Fruit fly (Drosophila melanogaster) whole organism, pupa: ENCODE measurements around the gene CG46427.

ENCODE experiments used
- CG13204 ChIP-seq: fragments of 200-800 bp; sonication (Bioruptor generic); optimal IDR thresholded peaks from 2 replicates; lab custom pipeline; 2018; ENCODE audit warnings: missing biosample characterization, mild to moderate bottlenecking, missing genetic modification characterization, moderate library complexity
- CG15710 ChIP-seq: fragments of 200-800 bp; sonication (Bioruptor generic); optimal IDR thresholded peaks from 2 replicates; lab custom pipeline; 2018; ENCODE audit warnings: missing biosample characterization, mild to moderate bottlenecking, missing genetic modification characterization, moderate library complexity
- CG34367 ChIP-seq: fragments of 200-800 bp; sonication (Bioruptor generic); optimal IDR thresholded peaks from 2 replicates; lab custom pipeline; 2018; ENCODE audit warnings: missing biosample characterization, mild to moderate bottlenecking, missing genetic modification characterization
- CG4496 ChIP-seq: fragments of 200-800 bp; sonication (Bioruptor generic); IDR thresholded peaks from 3 replicates; pipeline ENCODE4 v1.3.6; 2022; ENCODE audit warnings: missing biosample characterization, missing genetic modification characterization
- CG8159 ChIP-seq: fragments of 200-800 bp; sonication (Bioruptor generic); optimal IDR thresholded peaks from 3 replicates; lab custom pipeline; 2018; ENCODE audit warnings: missing biosample characterization, mild to moderate bottlenecking, missing genetic modification characterization, moderate library complexity
- CG8301 ChIP-seq: fragments of 200-800 bp; sonication (Bioruptor generic); optimal IDR thresholded peaks from 2 replicates; lab custom pipeline; 2018; ENCODE audit warnings: missing biosample characterization, mild to moderate bottlenecking, missing genetic modification characterization
- EcR ChIP-seq: fragments of 200-800 bp; sonication (Bioruptor generic); optimal IDR thresholded peaks from 3 replicates; lab custom pipeline; 2019; ENCODE audit warnings: missing biosample characterization, missing genetic modification characterization, mild to moderate bottlenecking, moderate library complexity, missing genetic modification reagents
- Pif1B ChIP-seq: fragments of 200-800 bp; sonication (Bioruptor generic); optimal IDR thresholded peaks from 3 replicates; lab custom pipeline; 2016; ENCODE audit warnings: missing biosample characterization, missing genetic modification characterization
- Snoo ChIP-seq: fragments of 200-800 bp; sonication (Bioruptor generic); optimal IDR thresholded peaks from 3 replicates; lab custom pipeline; 2017; ENCODE audit warnings: missing biosample characterization, mild to moderate bottlenecking, missing genetic modification characterization, inconsistent platforms
- fd96Ca ChIP-seq: fragments of 200-800 bp; sonication (Bioruptor generic); IDR thresholded peaks from 3 replicates; pipeline ENCODE4 v1.3.6; 2022; ENCODE audit warnings: missing biosample characterization, missing genetic modification characterization
- rn ChIP-seq: fragments of 200-800 bp; sonication (Bioruptor generic); IDR thresholded peaks from 2 replicates; pipeline ENCODE4 v1.3.6; 2022; ENCODE audit warnings: missing biosample characterization, missing genetic modification characterization

CG46427 gene

dm6 chr3R:12395880-12396279, 43.1 kb downstream of the CG46427 start, which contains the start of the genes CG10096 and CG10097:
Gene CG10096 (minus strand): TSS chr3R:12395980.
Gene CG10097 (minus strand): TSS chr3R:12395980.
- TF ChIP-seq CG13204 (GFP tag; lab: Kevin White, UChicago) (no peak), Pif1B (no peak), EcR (no peak), CG15710 (tag; lab: Kevin White, UChicago) (no peak), CG8159 (tag; lab: Kevin White, UChicago) (no peak), CG34367 (tag; lab: Kevin White, UChicago) (no peak), fd96Ca (no peak), rn (GFP tag; lab: Robert Waterston, UW) (no peak), CG4496 (GFP tag; lab: Robert Waterston, UW) (no peak), Snoo (no peak), CG8301 (no peak)
- TF ChIP-seq, all 21 proteins: peak for 0
